Fruit fly (Drosophila melanogaster): Measurements from ENCODE around the gene SK.

DNA sequence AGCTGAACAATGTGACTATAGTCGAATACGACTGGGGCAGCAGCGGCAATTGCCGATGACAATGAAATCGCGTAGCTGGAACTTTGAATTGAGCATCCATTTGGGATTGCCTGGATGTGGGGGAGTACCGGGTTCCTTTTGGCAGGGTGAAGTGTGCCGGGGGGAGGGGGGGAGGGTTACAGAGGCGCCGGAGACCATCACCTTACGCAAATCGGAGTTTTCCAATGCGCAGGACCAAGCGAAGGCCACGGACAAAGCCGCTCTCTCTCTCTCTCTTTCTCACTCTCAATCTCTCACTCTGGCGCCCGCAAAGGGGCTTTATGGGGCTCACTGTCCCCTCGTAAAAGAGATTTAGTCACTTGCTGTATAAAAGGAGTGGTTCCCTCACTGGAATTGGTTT lies 23.1 kb downstream of the SK start:
- TF ChIP-seq Dll (optimal IDR thresholded peaks at IDR 0.05) (no peak), psq (optimal IDR thresholded peaks at IDR 0.05) (no peak), EcR (GFP tag; optimal IDR thresholded peaks at IDR 0.05) (no peak), usp (GFP tag; optimal IDR thresholded peaks at IDR 0.05) (no peak), pan (optimal IDR thresholded peaks at IDR 0.05) (no peak)
